Worm (Caenorhabditis elegans): ENCODE measurements around the gene Y73B6BL.47.
"Not testable (repeated sequence)": the region's sequence is repeated elsewhere in the genome, so short reads cannot be mapped to it uniquely, and the experiment has no call there.

- TF ChIP-seq ceh-62 (tag; optimal IDR thresholded peaks at IDR 0.05); ZK546.5 (tag; optimal IDR thresholded peaks at IDR 0.05); fkh-10 (GFP tag; optimal IDR thresholded peaks at IDR 0.05); tra-1 (GFP tag; IDR thresholded peaks at IDR 0.05); lin-1 (GFP tag; IDR thresholded peaks at IDR 0.05); F37D6.2 (tag; optimal IDR thresholded peaks at IDR 0.05); saeg-2 (GFP tag; IDR thresholded peaks at IDR 0.05); T20F7.1 (GFP tag; optimal IDR thresholded peaks at IDR 0.05): not testable (repeated sequence)
Observed at ce11 chrIV:6347822-6348221, 13.9 kb upstream of the Y73B6BL.47 start.
